Worm (Caenorhabditis elegans) whole organism, young adult: Measurements from ENCODE around the gene sri-77.

ENCODE experiments used
- B0336.3 ChIP-seq: fragments of 200-800 bp; sonication (Bioruptor generic); IDR thresholded peaks from 2 replicates; pipeline ENCODE4 v1.3.6; 2022; ENCODE audit warnings: missing genetic modification characterization, missing compliant biosample characterization
- F10E7.11 ChIP-seq: sonication (generic microtip); optimal IDR thresholded peaks from 2 replicates; lab custom pipeline; 2017; ENCODE audit warnings: mild to moderate bottlenecking, missing genetic modification characterization, moderate library complexity, missing compliant biosample characterization
- F23B12.7 ChIP-seq: sonication (generic microtip); optimal IDR thresholded peaks from 2 replicates; lab custom pipeline; 2017; ENCODE audit warnings: missing genetic modification characterization, mild to moderate bottlenecking, missing compliant biosample characterization, antibody characterized with exemption, moderate library complexity; ENCODE audit not compliant: insufficient read depth
- F49E8.2 ChIP-seq: sonication (generic microtip); optimal IDR thresholded peaks from 3 replicates; lab custom pipeline; 2017; ENCODE audit warnings: missing genetic modification characterization, mild to moderate bottlenecking, missing compliant biosample characterization, antibody characterized with exemption, moderate library complexity; ENCODE audit not compliant: insufficient read depth
- F52B5.7 ChIP-seq: sonication (generic microtip); optimal IDR thresholded peaks from 2 replicates; lab custom pipeline; 2016; ENCODE audit warnings: mild to moderate bottlenecking, missing genetic modification characterization, missing compliant biosample characterization
- F57A8.1 ChIP-seq: fragments of 200-800 bp; sonication (Bioruptor generic); optimal IDR thresholded peaks from 2 replicates; lab custom pipeline; 2018; ENCODE audit warnings: mild to moderate bottlenecking, missing genetic modification characterization, moderate library complexity, missing compliant biosample characterization
- F57C9.4 ChIP-seq: sonication (generic microtip); optimal IDR thresholded peaks from 2 replicates; lab custom pipeline; 2017; ENCODE audit warnings: mild to moderate bottlenecking, missing genetic modification characterization, missing compliant biosample characterization
- K11D2.4 ChIP-seq: fragments of 200-800 bp; sonication (Bioruptor generic); IDR thresholded peaks from 2 replicates; pipeline ENCODE4 v1.3.6; 2022; ENCODE audit warnings: missing genetic modification reagents, missing genetic modification characterization, missing compliant biosample characterization
- K12H6.12 ChIP-seq: fragments of 200-800 bp; sonication (Bioruptor generic); optimal IDR thresholded peaks from 2 replicates; lab custom pipeline; 2018; ENCODE audit warnings: mild to moderate bottlenecking, missing genetic modification characterization, missing compliant biosample characterization
- Y56A3A.18 ChIP-seq: fragments of 200-800 bp; sonication (Bioruptor generic); IDR thresholded peaks from 2 replicates; pipeline ENCODE4 v1.3.6; 2022; ENCODE audit warnings: missing genetic modification reagents, missing genetic modification characterization, missing compliant biosample characterization
- Y67H2A.10 ChIP-seq: fragments of 200-800 bp; sonication (Bioruptor generic); conservative IDR thresholded peaks from 2 replicates; pipeline ENCODE4 v1.3.6; 2022; ENCODE audit warnings: missing genetic modification reagents, missing genetic modification characterization, missing compliant biosample characterization
- Y95B8A.8 ChIP-seq: fragments of 200-800 bp; sonication (Bioruptor generic); IDR thresholded peaks from 2 replicates; pipeline ENCODE4 v1.3.6; 2022; ENCODE audit warnings: missing genetic modification reagents, missing genetic modification characterization, missing compliant biosample characterization
- aptf-2 ChIP-seq: fragments of 200-800 bp; sonication (Bioruptor generic); conservative IDR thresholded peaks from 2 replicates; pipeline ENCODE4 v1.3.6; 2022; ENCODE audit warnings: missing genetic modification reagents, missing genetic modification characterization, missing compliant biosample characterization
- cebp-1 ChIP-seq, 2 experiments: fragments of 200-800 bp in 1 of 2; sonication (Bioruptor generic) in 1 of 2; sonication (generic microtip) in 1 of 2; IDR thresholded peaks in 1 of 2; optimal IDR thresholded peaks in 1 of 2; 2 replicates each; pipeline versions ENCODE4 v1.3.6 to Lab custom; 2017 to 2022; ENCODE audit warnings: missing compliant biosample characterization in 2 of 2, missing genetic modification characterization in 2 of 2, mild to moderate bottlenecking in 1 of 2, missing genetic modification reagents in 1 of 2, moderate library complexity in 1 of 2
- cebp-2 ChIP-seq: fragments of 200-800 bp; sonication (Bioruptor generic); IDR thresholded peaks from 2 replicates; pipeline ENCODE4 v1.3.6; 2022; ENCODE audit warnings: missing genetic modification characterization, missing compliant biosample characterization
- ceh-100 ChIP-seq: fragments of 200-800 bp; sonication (Bioruptor generic); IDR thresholded peaks from 2 replicates; pipeline ENCODE4 v1.3.6; 2022; ENCODE audit warnings: missing genetic modification reagents, missing genetic modification characterization, missing compliant biosample characterization
- ceh-40 ChIP-seq: fragments of 200-800 bp; sonication (Bioruptor generic); IDR thresholded peaks from 2 replicates; pipeline ENCODE4 v1.3.6; 2022; ENCODE audit warnings: missing genetic modification characterization, missing compliant biosample characterization
- ceh-58 ChIP-seq: fragments of 200-800 bp; sonication (Bioruptor generic); IDR thresholded peaks from 2 replicates; pipeline ENCODE4 v1.3.6; 2022; ENCODE audit warnings: missing genetic modification characterization, missing compliant biosample characterization
- ceh-79 ChIP-seq: sonication (generic microtip); optimal IDR thresholded peaks from 2 replicates; lab custom pipeline; 2017; ENCODE audit warnings: mild to moderate bottlenecking, missing genetic modification characterization, missing compliant biosample characterization
- dpl-1 ChIP-seq: fragments of 150-350 bp; optimal IDR thresholded peaks from 2 replicates; lab custom pipeline; 2014; ENCODE audit warnings: missing biosample characterization, missing genetic modification reagents, missing genetic modification characterization
- efl-1 ChIP-seq: fragments of 150-350 bp; optimal IDR thresholded peaks from 2 replicates; lab custom pipeline; 2014; ENCODE audit warnings: missing biosample characterization, missing genetic modification reagents, missing genetic modification characterization
- him-1 ChIP-seq: sonication (generic microtip); optimal IDR thresholded peaks from 2 replicates; lab custom pipeline; 2016; ENCODE audit warnings: missing genotype, missing genetic modification reagents, missing genetic modification characterization, missing compliant biosample characterization
- hlh-12 ChIP-seq: sonication (generic microtip); optimal IDR thresholded peaks from 2 replicates; lab custom pipeline; 2016; ENCODE audit warnings: missing genetic modification characterization, missing compliant biosample characterization
- hlh-26 ChIP-seq: fragments of 200-800 bp; sonication (Bioruptor generic); conservative IDR thresholded peaks from 2 replicates; pipeline ENCODE4 v1.3.6; 2022; ENCODE audit warnings: missing genetic modification reagents, missing genetic modification characterization, missing compliant biosample characterization
- hmg-20 ChIP-seq: fragments of 200-800 bp; sonication (Bioruptor generic); IDR thresholded peaks from 2 replicates; pipeline ENCODE4 v1.3.6; 2022; ENCODE audit warnings: missing genetic modification reagents, missing genetic modification characterization, missing compliant biosample characterization
- let-526 ChIP-seq: fragments of 200-800 bp; sonication (Bioruptor generic); IDR thresholded peaks from 2 replicates; pipeline ENCODE4 v1.3.6; 2022; ENCODE audit warnings: missing genetic modification reagents, missing genetic modification characterization, missing compliant biosample characterization
- lin-35 ChIP-seq, 3 experiments: fragments of 150-350 bp in 2 of 3; sonication (generic microtip) in 1 of 3; optimal IDR thresholded peaks; 2 replicates each; lab custom pipeline; 2014 to 2018; ENCODE audit warnings: missing biosample characterization in 3 of 3, missing genetic modification characterization in 3 of 3, missing genetic modification reagents in 3 of 3
- lin-54 ChIP-seq: fragments of 200-800 bp; sonication (Bioruptor generic); optimal IDR thresholded peaks from 2 replicates; lab custom pipeline; 2018; ENCODE audit warnings: mild to moderate bottlenecking, missing genetic modification characterization, missing compliant biosample characterization
- lir-1 ChIP-seq: fragments of 200-800 bp; sonication (Bioruptor generic); conservative IDR thresholded peaks from 2 replicates; pipeline ENCODE4 v1.3.6; 2022; ENCODE audit warnings: missing genetic modification reagents, missing genetic modification characterization, missing compliant biosample characterization
- madf-6 ChIP-seq: fragments of 200-800 bp; sonication (Bioruptor generic); IDR thresholded peaks from 2 replicates; pipeline ENCODE4 v1.3.6; 2022; ENCODE audit warnings: missing genetic modification reagents, missing genetic modification characterization, missing compliant biosample characterization
- mel-28 ChIP-seq: sonication (generic microtip); optimal IDR thresholded peaks from 2 replicates; lab custom pipeline; 2016; ENCODE audit warnings: borderline replicate concordance, mild to moderate bottlenecking, missing genetic modification characterization, missing compliant biosample characterization
- mxl-1 ChIP-seq: sonication (generic microtip); optimal IDR thresholded peaks from 2 replicates; lab custom pipeline; 2016; ENCODE audit warnings: missing genetic modification characterization, missing compliant biosample characterization
- nhr-179 ChIP-seq: sonication (generic microtip); optimal IDR thresholded peaks from 2 replicates; lab custom pipeline; 2016; ENCODE audit warnings: mild to moderate bottlenecking, missing genetic modification characterization, missing compliant biosample characterization
- nhr-90 ChIP-seq: sonication (generic microtip); optimal IDR thresholded peaks from 2 replicates; lab custom pipeline; 2016; ENCODE audit warnings: missing genotype, mild to moderate bottlenecking, missing genetic modification characterization, missing compliant biosample characterization
- pbrm-1 ChIP-seq: fragments of 200-800 bp; sonication (Bioruptor generic); IDR thresholded peaks from 2 replicates; pipeline ENCODE4 v1.3.6; 2022; ENCODE audit warnings: missing genetic modification reagents, missing genetic modification characterization, missing compliant biosample characterization
- sdz-38 ChIP-seq: sonication (generic microtip); optimal IDR thresholded peaks from 2 replicates; lab custom pipeline; 2016; ENCODE audit warnings: missing genotype, missing genetic modification characterization, missing compliant biosample characterization
- snpc-1.1 ChIP-seq: sonication (generic microtip); optimal IDR thresholded peaks from 2 replicates; lab custom pipeline; 2017; ENCODE audit warnings: missing genetic modification characterization, mild to moderate bottlenecking, missing compliant biosample characterization, antibody characterized with exemption, moderate library complexity, missing genotype, missing genetic modification reagents; ENCODE audit not compliant: insufficient read depth
- snpc-1.3 ChIP-seq: sonication (generic microtip); optimal IDR thresholded peaks from 2 replicates; lab custom pipeline; 2017; ENCODE audit warnings: missing genetic modification characterization, mild to moderate bottlenecking, missing compliant biosample characterization, antibody characterized with exemption, moderate library complexity, missing genotype, missing genetic modification reagents; ENCODE audit not compliant: insufficient read depth
- snpc-3.4 ChIP-seq: sonication (generic microtip); optimal IDR thresholded peaks from 2 replicates; lab custom pipeline; 2017; ENCODE audit warnings: missing genetic modification characterization, mild to moderate bottlenecking, missing compliant biosample characterization, antibody characterized with exemption, moderate library complexity, missing genotype, missing genetic modification reagents
- somi-1 ChIP-seq: fragments of 200-800 bp; sonication (Bioruptor generic); optimal IDR thresholded peaks from 2 replicates; lab custom pipeline; 2018; ENCODE audit warnings: mild to moderate bottlenecking, missing genetic modification characterization, missing compliant biosample characterization
- tbp1 ChIP-seq: fragments of 200-800 bp; sonication (Bioruptor generic); optimal IDR thresholded peaks from 2 replicates; lab custom pipeline; 2018; ENCODE audit warnings: mild to moderate bottlenecking, missing genetic modification characterization, missing compliant biosample characterization
- xnd-1 ChIP-seq: sonication (generic microtip); optimal IDR thresholded peaks from 2 replicates; lab custom pipeline; 2016; ENCODE audit warnings: missing genotype, missing genetic modification reagents, missing genetic modification characterization, missing compliant biosample characterization
- ztf-28 ChIP-seq: fragments of 200-800 bp; sonication (Bioruptor generic); IDR thresholded peaks from 2 replicates; pipeline ENCODE4 v1.3.6; 2022; ENCODE audit warnings: missing genetic modification reagents, missing genetic modification characterization, missing compliant biosample characterization

The sri-77 gene

DNA sequence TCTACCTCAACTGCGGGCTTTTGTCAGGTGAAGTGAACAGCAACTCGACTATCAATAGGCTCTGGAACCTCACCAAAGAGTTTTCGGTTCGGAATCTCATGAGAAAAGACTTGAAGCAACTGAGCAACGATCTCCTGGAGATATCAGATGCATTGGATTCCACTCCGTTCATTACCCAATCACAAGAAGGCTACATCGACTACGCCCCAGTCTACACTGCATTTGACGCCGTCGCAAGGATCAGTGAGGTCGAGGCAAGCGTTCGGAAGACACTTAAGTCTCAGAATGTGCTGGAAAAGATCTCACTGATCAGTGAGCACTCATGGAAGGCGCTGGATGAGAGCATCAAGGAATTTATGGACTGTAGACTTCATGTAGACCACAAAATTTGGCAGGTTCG is 27.0 kb downstream of the sri-77 start:
- TF ChIP-seq cebp-2 (GFP tag; lab: Robert Waterston, UW) (no peak), lir-1 (GFP tag; lab: Robert Waterston, UW) (no peak), K11D2.4 (GFP tag; lab: Robert Waterston, UW) (no peak), aptf-2 (no peak), hlh-26 (GFP tag; lab: Robert Waterston, UW) (no peak), let-526 (GFP tag; lab: Robert Waterston, UW) (no peak), F57C9.4 (tag; lab: Kevin White, UChicago) (no peak), madf-6 (GFP tag; lab: Robert Waterston, UW) (no peak), ceh-40 (no peak), tbp1 (no peak), snpc-1.3 (tag; lab: Kevin White, UChicago) (no peak), somi-1 (GFP tag; lab: Kevin White, UChicago) (no peak), F52B5.7 (tag; lab: Kevin White, UChicago) (no peak)

DNA sequence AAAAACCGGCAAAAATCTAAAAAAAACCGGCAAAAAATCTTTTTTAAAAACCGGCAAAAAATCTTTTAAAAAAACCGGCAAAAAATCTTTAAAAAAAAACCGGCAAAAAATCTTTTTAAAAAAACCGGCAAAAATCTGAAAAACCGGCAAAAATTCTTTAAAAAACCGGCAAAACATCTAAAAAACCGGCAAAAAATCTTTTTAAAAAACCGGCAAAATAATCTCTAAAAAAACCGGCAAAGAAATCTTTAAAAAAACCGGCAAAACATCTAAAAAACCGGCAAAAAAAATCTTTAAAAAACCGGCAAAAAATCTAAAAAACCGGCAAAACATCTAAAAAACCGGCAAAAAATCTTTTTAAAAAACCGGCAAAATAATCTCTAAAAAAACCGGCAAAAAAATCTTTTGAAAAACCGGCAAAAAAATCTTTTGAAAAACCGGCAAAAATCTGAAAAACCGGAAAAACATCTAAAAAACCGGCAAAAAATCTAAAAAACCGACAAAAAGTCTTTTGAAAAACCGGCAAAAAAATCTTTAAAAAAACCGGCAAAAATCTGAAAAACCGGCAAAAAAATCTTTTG is 34.7 kb downstream of the sri-77 start:
- TF ChIP-seq hlh-12 (tag; lab: Kevin White, UChicago) (peak; percentile 60), F10E7.11 (tag; lab: Kevin White, UChicago) (peak; percentile 6)
- TF ChIP-seq, all 124 proteins: peak for 2; not testable (repeated sequence) for 122

DNA sequence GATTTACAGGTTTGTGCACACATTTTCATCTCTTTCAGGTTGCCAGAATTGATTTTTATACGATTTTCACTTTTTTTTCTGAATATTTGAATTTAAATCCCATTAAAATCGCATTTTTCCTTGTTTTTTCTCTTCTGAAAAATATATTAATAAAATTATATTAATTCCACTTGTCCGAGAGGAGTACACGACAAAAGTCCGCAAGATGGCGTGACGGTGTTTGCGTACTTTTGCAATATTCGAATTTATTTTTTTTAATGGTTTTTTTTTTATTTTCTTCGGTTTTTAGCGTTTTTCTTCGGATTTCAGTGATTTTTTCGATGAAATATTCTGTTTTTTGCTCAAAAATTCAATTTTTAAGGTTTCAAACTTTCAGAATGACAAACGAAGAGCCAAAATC is 40.3 kb downstream of the sri-77 start, which contains the start of gene usp-39:
Gene usp-39 (plus strand): TSS at position 377 of the 400 bp plus-strand sequence.
- peak; percentile 25; the same call in 1 of the 2 replicates for TF ChIP-seq ceh-100
- TF ChIP-seq K11D2.4 (GFP tag; lab: Robert Waterston, UW): peak; percentile 54; the same call in 1 of the 2 replicates
- TF ChIP-seq ztf-28 (GFP tag; lab: Robert Waterston, UW): 0 out of 2 replicates have a peak, but pooled peaks have one; percentile 29
- peak; percentile 88 for TF ChIP-seq F23B12.7
- no peak for TF ChIP-seq sdz-38 (tag; lab: Kevin White, UChicago)
- TF ChIP-seq Y67H2A.10 (GFP tag; lab: Robert Waterston, UW): no peak
- TF ChIP-seq ceh-79 (tag; lab: Kevin White, UChicago): no peak
- TF ChIP-seq efl-1 (GFP tag; lab: Kevin White, UChicago): peak; percentile 55
- peak in 1 of 3 experiments; percentile 89 for TF ChIP-seq lin-35 (GFP tag; optimal IDR thresholded peaks at IDR 0.05; lab: Kevin White, UChicago)
- 0 out of 2 replicates have a peak, but pooled peaks have one; percentile 57 for TF ChIP-seq B0336.3
- 0 out of 2 replicates have a peak, but pooled peaks have one; percentile 60 for TF ChIP-seq Y56A3A.18
- peak; percentile 45 for TF ChIP-seq snpc-1.1
- TF ChIP-seq madf-6 (GFP tag; lab: Robert Waterston, UW): peak; percentile 74
- no peak for TF ChIP-seq K12H6.12 (tag; lab: Kevin White, UChicago)
- no peak for TF ChIP-seq let-526 (GFP tag; lab: Robert Waterston, UW)
- TF ChIP-seq mxl-1 (tag; lab: Kevin White, UChicago): no peak
- no peak for TF ChIP-seq nhr-90
- peak; percentile 11 for TF ChIP-seq F49E8.2 (tag; lab: Kevin White, UChicago)
- TF ChIP-seq xnd-1 (tag; lab: Kevin White, UChicago): no peak
- no peak for TF ChIP-seq F57A8.1 (GFP tag; lab: Kevin White, UChicago)
- 0 out of 2 replicates have a peak, but pooled peaks have one; percentile 33 for TF ChIP-seq pbrm-1 (GFP tag; lab: Robert Waterston, UW)
- TF ChIP-seq Y95B8A.8 (GFP tag; lab: Robert Waterston, UW): no peak
- TF ChIP-seq nhr-179 (tag; lab: Kevin White, UChicago): no peak
- peak; percentile 84 for TF ChIP-seq lin-54 (GFP tag; lab: Kevin White, UChicago)
- peak; percentile 46; the same call in 1 of the 2 replicates for TF ChIP-seq lir-1 (GFP tag; lab: Robert Waterston, UW)
- TF ChIP-seq him-1 (tag; lab: Kevin White, UChicago): peak; percentile 25
- no peak for TF ChIP-seq mel-28 (tag; lab: Kevin White, UChicago)
- 0 out of 2 replicates have a peak, but pooled peaks have one; percentile 26 for TF ChIP-seq hmg-20 (GFP tag; lab: Robert Waterston, UW)
- TF ChIP-seq cebp-1 (GFP tag; IDR thresholded peaks at IDR 0.05; lab: Robert Waterston, UW): no peak
- peak; percentile 66 for TF ChIP-seq cebp-1 (tag; optimal IDR thresholded peaks at IDR 0.05; lab: Kevin White, UChicago)
- peak; percentile 52 for TF ChIP-seq dpl-1 (GFP tag; lab: Kevin White, UChicago)
- peak; percentile 59 for TF ChIP-seq snpc-3.4
- no peak for TF ChIP-seq ceh-58
